Worm (Caenorhabditis elegans): ENCODE measurements around the gene gon-1.

Gene gon-1

ce11 chrIV:9993403-9994132 lies 40.3 kb upstream of the gon-1 start (continued):
- TF ChIP-seq lin-26 (GFP tag; IDR thresholded peaks at IDR 0.05) (no peak), madf-6 (GFP tag; IDR thresholded peaks at IDR 0.05) (peak; percentile 40; the same call in 1 of the 2 replicates), F37B4.10 (GFP tag; IDR thresholded peaks at IDR 0.05) (no peak), unc-62 (GFP tag; optimal IDR thresholded peaks at IDR 0.05) (no peak)

- TF ChIP-seq hmg-1.2 (GFP tag; IDR thresholded peaks at IDR 0.05) (peak; percentile 9; the same call in 1 of the 2 replicates), nhr-80 (tag; optimal IDR thresholded peaks at IDR 0.05) (no peak), D2030.7 (GFP tag; IDR thresholded peaks at IDR 0.05) (no peak), zfh-2 (GFP tag; conservative IDR thresholded peaks at IDR 0.05) (no peak), dpl-1 (GFP tag; optimal IDR thresholded peaks at IDR 0.05) (no peak), ceh-91 (GFP tag; IDR thresholded peaks at IDR 0.05) (0 out of 2 replicates have a peak, but pooled peaks have one; percentile 9), gei-17 (GFP tag; optimal IDR thresholded peaks at IDR 0.05) (no peak), cebp-1 (GFP tag; IDR thresholded peaks at IDR 0.05) (no peak), cebp-1 (tag; optimal IDR thresholded peaks at IDR 0.05) (peak; percentile 26), madf-8 (GFP tag; conservative IDR thresholded peaks at IDR 0.05) (no peak), tbx-9 (tag; optimal IDR thresholded peaks at IDR 0.05; ENCODE audit: borderline replicate concordance) (no peak), B0019.2 (GFP tag; conservative IDR thresholded peaks at IDR 0.05) (no peak), akir-1 (GFP tag; optimal IDR thresholded peaks at IDR 0.05) (no peak), lsy-27 (tag; optimal IDR thresholded peaks at IDR 0.05; ENCODE audit: borderline replicate concordance, insufficient read depth) (no peak), tlf-1 (GFP tag; optimal IDR thresholded peaks at IDR 0.05) (peak; percentile 36), K12H6.12 (tag; optimal IDR thresholded peaks at IDR 0.05) (no peak), zim-3 (tag; optimal IDR thresholded peaks at IDR 0.05) (no peak), C17E4.6 (GFP tag; IDR thresholded peaks at IDR 0.05) (no peak), attf-3 (GFP tag; conservative IDR thresholded peaks at IDR 0.05) (no peak), madf-6 (GFP tag; IDR thresholded peaks at IDR 0.05) (peak; percentile 41; the same call in 1 of the 2 replicates), B0261.1 (tag; optimal IDR thresholded peaks at IDR 0.05) (no peak), ama-1 (optimal IDR thresholded peaks at IDR 0.05) (no peak), ama-1 (GFP tag; optimal IDR thresholded peaks at IDR 0.05) (peak in 1 of 2 experiments; percentile 23), pha-4 (tag; optimal IDR thresholded peaks at IDR 0.05) (no peak), let-526 (GFP tag; IDR thresholded peaks at IDR 0.05) (no peak), egrh-3 (GFP tag; IDR thresholded peaks at IDR 0.05) (no peak), lir-1 (GFP tag; conservative IDR thresholded peaks at IDR 0.05) (no peak), F22D6.2 (tag; optimal IDR thresholded peaks at IDR 0.05) (no peak), attf-6 (GFP tag; IDR thresholded peaks at IDR 0.05) (no peak), F23B12.7 (tag; optimal IDR thresholded peaks at IDR 0.05; ENCODE audit: insufficient read depth) (no peak), K11D2.4 (GFP tag; IDR thresholded peaks at IDR 0.05) (no peak), F49E8.2 (tag; optimal IDR thresholded peaks at IDR 0.05; ENCODE audit: insufficient read depth) (no peak), xnd-1 (tag; optimal IDR thresholded peaks at IDR 0.05) (no peak), madf-10 (tag; optimal IDR thresholded peaks at IDR 0.05) (no peak), B0336.3 (GFP tag; IDR thresholded peaks at IDR 0.05) (peak; percentile 70), rec-8 (tag; optimal IDR thresholded peaks at IDR 0.05) (no peak), cebp-2 (GFP tag; IDR thresholded peaks at IDR 0.05) (no peak), hsf-1 (GFP tag; IDR thresholded peaks at IDR 0.05) (no peak), F10E7.11 (tag; optimal IDR thresholded peaks at IDR 0.05) (no peak), F37B4.10 (GFP tag; IDR thresholded peaks at IDR 0.05) (no peak), sptf-2 (GFP tag; optimal IDR thresholded peaks at IDR 0.05) (no peak), ceh-40 (GFP tag; IDR thresholded peaks at IDR 0.05) (no peak), pbrm-1 (GFP tag; IDR thresholded peaks at IDR 0.05) (0 out of 2 replicates have a peak, but pooled peaks have one; percentile 26), somi-1 (GFP tag; optimal IDR thresholded peaks at IDR 0.05) (no peak)
These were observed 36.2 kb upstream of the gon-1 start for ce11 chrIV:9989416-9989815.
